Worm (Caenorhabditis elegans) whole organism, L4/young adult: Measurements from ENCODE around the gene fbxb-107.

Experiments
- W03F9.2 ChIP-seq: fragments of 150-350 bp; optimal IDR thresholded peaks from 2 replicates; lab custom pipeline; 2014; ENCODE audit warnings: missing biosample characterization, missing genetic modification characterization
- dao-5 ChIP-seq: sonication (generic microtip); optimal IDR thresholded peaks from 2 replicates; lab custom pipeline; 2016; ENCODE audit warnings: missing genotype, missing genetic modification characterization, moderate library complexity, missing compliant biosample characterization
- him-1 ChIP-seq: sonication (generic microtip); optimal IDR thresholded peaks from 2 replicates; lab custom pipeline; 2016; ENCODE audit warnings: missing genotype, missing genetic modification reagents, missing genetic modification characterization, missing compliant biosample characterization

- TF ChIP-seq W03F9.2 (tag; lab: Kevin White, UChicago) (no peak), dao-5 (tag; lab: Kevin White, UChicago) (no peak), him-1 (tag; lab: Kevin White, UChicago) (no peak)
Measured at ce11 chrII:2764664-2765063, 6.1 kb downstream of the fbxb-107 start, which contains the start of gene fbxb-108.
